Worm (Caenorhabditis elegans) whole organism, L3 larva: ENCODE measurements around the gene str-153.

Experiments used
- R02D3.7 ChIP-seq: fragments of 150-350 bp; optimal IDR thresholded peaks from 2 replicates; lab custom pipeline; 2014; ENCODE audit warnings: missing biosample characterization, missing genetic modification characterization
- ZK546.5 ChIP-seq: sonication (generic microtip); optimal IDR thresholded peaks from 2 replicates; lab custom pipeline; 2017; ENCODE audit warnings: missing biosample characterization, missing genetic modification characterization
- ama-1 ChIP-seq: fragments of 150-350 bp; optimal IDR thresholded peaks from 2 replicates; lab custom pipeline; 2018
- ceh-28 ChIP-seq: fragments of 150-350 bp; optimal IDR thresholded peaks from 2 replicates; lab custom pipeline; 2014; ENCODE audit warnings: missing biosample characterization, missing genetic modification reagents, missing genetic modification characterization
- ceh-82 ChIP-seq: fragments of 150-350 bp; optimal IDR thresholded peaks from 2 replicates; lab custom pipeline; 2014; ENCODE audit warnings: missing biosample characterization, missing genetic modification characterization
- ceh-9 ChIP-seq: sonication (generic microtip); optimal IDR thresholded peaks from 2 replicates; lab custom pipeline; 2018; ENCODE audit warnings: missing biosample characterization, missing genetic modification characterization
- daf-12 ChIP-seq: fragments of 150-350 bp; optimal IDR thresholded peaks from 2 replicates; lab custom pipeline; 2014; ENCODE audit warnings: missing biosample characterization, missing genetic modification reagents, missing genetic modification characterization
- egl-5 ChIP-seq: fragments of 150-350 bp; optimal IDR thresholded peaks from 2 replicates; lab custom pipeline; 2017; ENCODE audit warnings: missing biosample characterization, missing genetic modification reagents, missing genetic modification characterization, inconsistent platforms
- elt-1 ChIP-seq: fragments of 150-350 bp; optimal IDR thresholded peaks from 2 replicates; lab custom pipeline; 2014; ENCODE audit warnings: missing biosample characterization, missing genetic modification characterization
- elt-2 ChIP-seq: sonication (generic microtip); optimal IDR thresholded peaks from 2 replicates; lab custom pipeline; 2016; ENCODE audit warnings: missing genetic modification reagents, mild to moderate bottlenecking, missing genetic modification characterization, missing compliant biosample characterization
- elt-3 ChIP-seq, 3 experiments: fragments of 150-350 bp in 1 of 3; sonication (generic microtip) in 2 of 3; optimal IDR thresholded peaks; 2 replicates in 2 of 3; 4 replicates in 1 of 3; lab custom pipeline; 2014 to 2017; ENCODE audit warnings: missing biosample characterization in 3 of 3, missing genetic modification characterization in 3 of 3
- eor-1 ChIP-seq, 2 experiments: fragments of 150-350 bp; optimal IDR thresholded peaks; 2 replicates each; lab custom pipeline; 2014 to 2018; ENCODE audit warnings: missing biosample characterization in 2 of 2, missing genetic modification characterization in 2 of 2
- fkh-10 ChIP-seq: sonication (generic microtip); optimal IDR thresholded peaks from 2 replicates; lab custom pipeline; 2017; ENCODE audit warnings: missing biosample characterization, missing genetic modification reagents, missing genetic modification characterization
- fkh-2 ChIP-seq: fragments of 150-350 bp; optimal IDR thresholded peaks from 2 replicates; lab custom pipeline; 2014; ENCODE audit warnings: missing biosample characterization, missing genetic modification reagents, missing genetic modification characterization
- fos-1 ChIP-seq: fragments of 150-350 bp; optimal IDR thresholded peaks from 2 replicates; lab custom pipeline; 2014; ENCODE audit warnings: missing biosample characterization, missing genetic modification characterization
- hmg-11 ChIP-seq: sonication (generic microtip); optimal IDR thresholded peaks from 2 replicates; lab custom pipeline; 2016; ENCODE audit warnings: missing genetic modification characterization, missing compliant biosample characterization
- jun-1 ChIP-seq: fragments of 150-350 bp; optimal IDR thresholded peaks from 2 replicates; lab custom pipeline; 2014; ENCODE audit warnings: missing biosample characterization, missing genetic modification reagents, missing genetic modification characterization
- lin-15B ChIP-seq: fragments of 150-350 bp; optimal IDR thresholded peaks from 2 replicates; lab custom pipeline; 2014; ENCODE audit warnings: missing biosample characterization, missing genetic modification characterization
- lin-39 ChIP-seq: fragments of 150-350 bp; optimal IDR thresholded peaks from 2 replicates; lab custom pipeline; 2018; ENCODE audit warnings: missing biosample characterization, missing genetic modification reagents, missing genetic modification characterization
- lsy-12 ChIP-seq: sonication (generic microtip); optimal IDR thresholded peaks from 2 replicates; lab custom pipeline; 2016; ENCODE audit warnings: mild to moderate bottlenecking, missing genetic modification characterization, missing compliant biosample characterization
- mdl-1 ChIP-seq: fragments of 150-350 bp; optimal IDR thresholded peaks from 2 replicates; lab custom pipeline; 2014; ENCODE audit warnings: missing biosample characterization, missing genetic modification characterization
- mml-1 ChIP-seq: fragments of 150-350 bp; sonication (generic microtip); optimal IDR thresholded peaks from 3 replicates; lab custom pipeline; 2014; ENCODE audit warnings: missing biosample characterization, missing genetic modification characterization
- nfya-1 ChIP-seq: sonication (generic microtip); optimal IDR thresholded peaks from 2 replicates; lab custom pipeline; 2017; ENCODE audit warnings: missing genetic modification characterization, mild to moderate bottlenecking, missing compliant biosample characterization, antibody characterized with exemption, moderate library complexity; ENCODE audit not compliant: insufficient read depth
- nhr-11 ChIP-seq: fragments of 150-350 bp; optimal IDR thresholded peaks from 2 replicates; lab custom pipeline; 2014; ENCODE audit warnings: missing biosample characterization, missing genetic modification characterization
- nhr-12 ChIP-seq: fragments of 150-350 bp; optimal IDR thresholded peaks from 2 replicates; lab custom pipeline; 2014; ENCODE audit warnings: missing biosample characterization, missing genetic modification characterization
- nhr-237 ChIP-seq: fragments of 150-350 bp; optimal IDR thresholded peaks from 2 replicates; lab custom pipeline; 2014; ENCODE audit warnings: missing biosample characterization, missing genetic modification characterization
- nhr-25 ChIP-seq: sonication (generic microtip); optimal IDR thresholded peaks from 2 replicates; lab custom pipeline; 2017; ENCODE audit warnings: missing biosample characterization, missing genetic modification characterization
- nhr-28 ChIP-seq: fragments of 150-350 bp; optimal IDR thresholded peaks from 2 replicates; lab custom pipeline; 2014; ENCODE audit warnings: missing biosample characterization, missing genetic modification characterization
- nhr-43 ChIP-seq: sonication (generic microtip); optimal IDR thresholded peaks from 2 replicates; lab custom pipeline; 2016; ENCODE audit warnings: mild to moderate bottlenecking, missing genetic modification characterization, missing compliant biosample characterization; ENCODE audit not compliant: poor library complexity, severe bottlenecking
- nhr-67 ChIP-seq: fragments of 150-350 bp; optimal IDR thresholded peaks from 2 replicates; lab custom pipeline; 2014; ENCODE audit warnings: missing biosample characterization, missing genetic modification characterization
- pha-4 ChIP-seq: fragments of 150-350 bp; optimal IDR thresholded peaks from 2 replicates; lab custom pipeline; 2014; ENCODE audit warnings: missing biosample characterization, missing genetic modification reagents, missing genetic modification characterization
- pqm-1 ChIP-seq: fragments of 150-350 bp; optimal IDR thresholded peaks from 2 replicates; lab custom pipeline; 2017; ENCODE audit warnings: missing biosample characterization, missing genetic modification characterization, inconsistent platforms
- skn-1 ChIP-seq: fragments of 150-350 bp; optimal IDR thresholded peaks from 2 replicates; lab custom pipeline; 2014; ENCODE audit warnings: missing biosample characterization, missing genetic modification characterization
- snpc-4 ChIP-seq: fragments of 150-350 bp; optimal IDR thresholded peaks from 2 replicates; lab custom pipeline; 2014; ENCODE audit warnings: missing biosample characterization, missing genetic modification characterization
- unc-39 ChIP-seq: sonication (generic microtip); optimal IDR thresholded peaks from 4 replicates; lab custom pipeline; 2017; ENCODE audit warnings: missing biosample characterization, missing genetic modification characterization
- unc-62 ChIP-seq: fragments of 150-350 bp; sonication (generic microtip); optimal IDR thresholded peaks from 4 replicates; lab custom pipeline; 2014; ENCODE audit warnings: missing biosample characterization, missing genetic modification reagents, missing genetic modification characterization
- zag-1 ChIP-seq: fragments of 150-350 bp; optimal IDR thresholded peaks from 2 replicates; lab custom pipeline; 2014; ENCODE audit warnings: missing biosample characterization, missing genetic modification characterization
- ztf-11 ChIP-seq: fragments of 150-350 bp; optimal IDR thresholded peaks from 2 replicates; lab custom pipeline; 2014; ENCODE audit warnings: missing biosample characterization, missing genetic modification characterization
- ztf-4 ChIP-seq: fragments of 150-350 bp; optimal IDR thresholded peaks from 2 replicates; lab custom pipeline; 2014; ENCODE audit warnings: missing biosample characterization, missing genetic modification characterization

The str-153 gene

DNA sequence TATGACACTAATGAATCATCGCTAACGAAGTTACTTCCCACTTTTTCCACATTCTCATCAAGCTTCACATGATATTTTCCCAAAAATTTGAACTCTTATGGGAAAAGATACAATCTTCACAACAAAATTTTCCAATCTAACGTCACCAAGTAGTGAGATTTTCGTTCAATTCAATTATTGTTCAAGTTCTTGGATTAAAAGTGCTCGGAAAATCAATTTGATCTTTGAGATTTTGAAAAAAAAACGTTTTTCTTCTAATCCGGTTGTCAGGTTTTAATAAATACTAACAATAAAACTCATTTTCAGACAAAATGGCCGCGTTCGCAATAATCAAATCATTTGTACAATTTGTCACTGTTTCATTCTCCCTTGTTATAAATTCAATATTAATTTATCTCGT is at the start of gene str-153:
Gene str-153, plus strand, starts transcription at position 301 of the 400 bp plus-strand sequence.
- TF ChIP-seq nhr-237 (no peak), ceh-28 (tag; lab: Kevin White, UChicago) (no peak), skn-1 (no peak), egl-5 (tag; lab: Kevin White, UChicago) (no peak), nhr-25 (tag; lab: Kevin White, UChicago) (no peak), ama-1 (lab: Kevin White, UChicago) (no peak), jun-1 (tag; lab: Kevin White, UChicago) (no peak), nhr-11 (no peak), fos-1 (no peak), lin-15B (tag; lab: Kevin White, UChicago) (no peak), elt-1 (tag; lab: Kevin White, UChicago) (no peak), eor-1 (tag; optimal IDR thresholded peaks at IDR 0.05; lab: Kevin White, UChicago) (no peak), ZK546.5 (tag; lab: Kevin White, UChicago) (no peak), daf-12 (tag; lab: Kevin White, UChicago) (no peak)

DNA sequence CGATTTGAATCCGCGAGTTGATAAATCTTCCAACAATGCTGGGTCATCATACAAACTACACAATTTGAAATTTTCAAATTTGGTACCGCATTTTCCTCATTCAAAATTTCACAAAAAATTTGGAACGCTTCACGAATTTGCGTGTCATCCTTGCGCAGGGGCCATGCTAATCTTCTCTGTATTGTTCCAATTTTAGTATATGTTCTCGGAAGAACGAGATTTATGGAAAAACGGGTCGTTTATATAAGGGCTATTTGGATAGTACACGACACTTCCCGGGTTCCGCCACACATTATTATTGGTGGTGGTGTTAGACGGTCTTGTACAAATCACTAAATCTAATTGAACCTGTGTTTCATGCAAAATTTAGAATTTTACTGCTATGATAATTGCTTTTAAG is 48.8 kb upstream of the str-153 start:
- no peak for TF ChIP-seq ceh-82 (tag; lab: Kevin White, UChicago)
- no peak for TF ChIP-seq elt-2
- TF ChIP-seq nhr-12, result no peak
- TF ChIP-seq elt-3 (tag; optimal IDR thresholded peaks at IDR 0.05; lab: Kevin White, UChicago), result no peak
- no peak for TF ChIP-seq pqm-1
- no peak for TF ChIP-seq nhr-28 (tag; lab: Kevin White, UChicago)
- no peak for TF ChIP-seq nhr-25 (tag; lab: Kevin White, UChicago)
- TF ChIP-seq zag-1 (tag; lab: Kevin White, UChicago), result no peak
- TF ChIP-seq lin-15B (tag; lab: Kevin White, UChicago), result no peak
- no peak for TF ChIP-seq nhr-67 (tag; lab: Kevin White, UChicago)
- no peak for TF ChIP-seq fkh-2 (tag; lab: Kevin White, UChicago)

DNA sequence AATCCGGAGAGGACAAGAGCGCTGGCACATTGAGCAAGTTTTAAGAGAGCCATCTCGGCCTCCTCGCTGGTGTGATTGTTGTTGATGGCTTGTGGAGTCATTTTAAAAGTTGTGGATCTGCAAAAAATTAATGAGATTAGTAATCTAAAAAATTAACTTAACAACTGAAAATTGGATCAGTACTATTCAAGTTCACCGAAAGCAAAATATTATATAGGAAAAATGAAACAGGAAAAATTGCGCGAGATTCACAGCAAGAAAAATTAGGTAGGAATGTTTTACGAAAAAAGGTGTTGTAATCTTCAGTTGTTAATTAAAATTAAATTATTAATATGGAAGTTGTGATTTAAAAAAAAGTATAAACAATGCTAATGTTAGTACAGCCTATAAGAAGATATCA is 46.9 kb upstream of the str-153 start, which contains the start of gene T08B6.1:
Gene T08B6.1, minus strand, starts transcription at position 101 of the 400 bp plus-strand sequence.
- TF ChIP-seq nhr-237 (no peak), mdl-1 (tag; lab: Kevin White, UChicago) (no peak), R02D3.7 (no peak), ceh-82 (tag; lab: Kevin White, UChicago) (no peak), lsy-12 (tag; lab: Kevin White, UChicago) (no peak), elt-3 (tag; optimal IDR thresholded peaks at IDR 0.05; lab: Kevin White, UChicago) (no peak), ama-1 (lab: Kevin White, UChicago) (no peak), ceh-9 (tag; lab: Kevin White, UChicago) (no peak), mml-1 (no peak), hmg-11 (no peak), skn-1 (no peak), jun-1 (tag; lab: Kevin White, UChicago) (no peak), nhr-67 (tag; lab: Kevin White, UChicago) (no peak), lin-39 (tag; lab: Kevin White, UChicago) (no peak), ztf-4 (tag; lab: Kevin White, UChicago) (no peak), unc-62 (no peak), lin-15B (tag; lab: Kevin White, UChicago) (no peak), ztf-11 (tag; lab: Kevin White, UChicago) (no peak), pha-4 (no peak), nfya-1 (tag; lab: Kevin White, UChicago) (no peak)
- TF ChIP-seq, all 47 proteins: peak for 0

DNA sequence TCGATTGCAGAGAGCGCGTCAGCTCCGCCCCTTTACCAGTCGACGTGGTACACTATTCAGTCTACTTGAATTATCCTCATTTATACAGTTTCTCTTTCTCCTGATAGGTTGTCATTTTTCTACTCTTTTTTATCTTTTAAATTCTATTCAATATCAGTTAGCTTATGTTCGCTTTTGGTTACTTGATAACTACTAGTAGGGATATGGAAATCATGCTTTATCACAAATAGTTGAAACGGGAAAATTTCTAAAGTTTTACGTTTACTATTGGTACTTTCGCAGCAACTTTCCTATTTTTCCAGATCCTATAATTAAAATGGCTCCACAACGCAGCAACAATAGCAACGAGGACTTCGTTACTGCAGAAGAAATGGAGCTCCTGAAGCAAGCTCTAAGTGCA is 44.6 kb upstream of the str-153 start, which contains the start of gene sgnh-1:
Gene sgnh-1, plus strand, starts transcription at position 301 of the 400 bp plus-strand sequence.
- no peak for TF ChIP-seq skn-1
- no peak for TF ChIP-seq mml-1
- TF ChIP-seq nhr-43 (tag; lab: Kevin White, UChicago), result no peak
- TF ChIP-seq unc-62, result no peak
- TF ChIP-seq snpc-4 (tag; lab: Kevin White, UChicago), result no peak
- TF ChIP-seq fkh-10, result no peak
- no peak for TF ChIP-seq ceh-28 (tag; lab: Kevin White, UChicago)
- no peak for TF ChIP-seq lin-39 (tag; lab: Kevin White, UChicago)
- TF ChIP-seq mdl-1 (tag; lab: Kevin White, UChicago), result no peak
- TF ChIP-seq unc-39 (tag; lab: Kevin White, UChicago), result no peak
- no peak for TF ChIP-seq ama-1 (lab: Kevin White, UChicago)
- TF ChIP-seq, all 47 proteins: peak for 0
